Worm (Caenorhabditis elegans) whole organism, young adult: ENCODE data around the gene F37B4.10.

Experiments used
- egl-44 ChIP-seq: fragments of 200-800 bp; sonication (Bioruptor generic); IDR thresholded peaks from 2 replicates; pipeline ENCODE4 v1.3.6; 2022; ENCODE audit warnings: missing genetic modification reagents, missing genetic modification characterization, missing compliant biosample characterization
- unc-62 ChIP-seq: fragments of 150-350 bp; optimal IDR thresholded peaks from 2 replicates; lab custom pipeline; 2014; ENCODE audit warnings: missing biosample characterization, missing genetic modification reagents, missing genetic modification characterization

ce11 chrV:2912901-2913300 lies 35.5 kb upstream of the F37B4.10 start, which contains the start of gene C31B8.9:
- TF ChIP-seq egl-44 (GFP tag; lab: Robert Waterston, UW) (no peak), unc-62 (GFP tag; lab: Kevin White, UChicago) (no peak)
